Fruit fly (Drosophila melanogaster) whole organism, embryonic: ENCODE results near the gene CG3598.
A peak's percentile ranks its signal among the peaks of the same experiment; 100 is the strongest.

ENCODE experiments used
- CG1024 ChIP-seq: fragments of 200-800 bp; sonication (Bioruptor generic); IDR thresholded peaks from 2 replicates; pipeline ENCODE4 v1.3.6; 2022; ENCODE audit warnings: missing biosample characterization, missing genetic modification characterization
- CG11695 ChIP-seq: fragments of 200-800 bp; sonication (Bioruptor generic); IDR thresholded peaks from 3 replicates; pipeline ENCODE4 v1.3.6; 2022; ENCODE audit warnings: missing biosample characterization, missing genetic modification characterization
- CG13287 ChIP-seq: fragments of 200-800 bp; sonication (Bioruptor generic); IDR thresholded peaks from 2 replicates; pipeline ENCODE4 v1.3.6; 2022; ENCODE audit warnings: missing biosample characterization, missing genetic modification characterization; ENCODE audit not compliant: partially characterized antibody
- CG1529 ChIP-seq: fragments of 200-800 bp; sonication (Bioruptor generic); optimal IDR thresholded peaks from 3 replicates; lab custom pipeline; 2018; ENCODE audit warnings: missing biosample characterization, missing genetic modification characterization
- CG16863 ChIP-seq: fragments of 200-800 bp; sonication (Bioruptor generic); optimal IDR thresholded peaks from 3 replicates; lab custom pipeline; 2016; ENCODE audit warnings: missing biosample characterization, missing genetic modification characterization
- CG17359 ChIP-seq: fragments of 200-800 bp; sonication (Bioruptor generic); optimal IDR thresholded peaks from 3 replicates; lab custom pipeline; 2018; ENCODE audit warnings: missing biosample characterization, mild to moderate bottlenecking, missing genetic modification characterization, moderate library complexity
- CG17612 ChIP-seq: fragments of 200-800 bp; sonication (Bioruptor generic); IDR thresholded peaks from 2 replicates; pipeline ENCODE4 v1.3.6; 2022; ENCODE audit warnings: missing biosample characterization, missing genetic modification characterization
- CG1832 ChIP-seq: fragments of 200-800 bp; sonication (Bioruptor generic); optimal IDR thresholded peaks from 2 replicates; lab custom pipeline; 2017; ENCODE audit warnings: missing biosample characterization, mild to moderate bottlenecking, missing genetic modification characterization, inconsistent platforms
- CG18619 ChIP-seq: fragments of 200-800 bp; sonication (Bioruptor generic); optimal IDR thresholded peaks from 3 replicates; lab custom pipeline; 2017; ENCODE audit warnings: missing biosample characterization, mild to moderate bottlenecking, missing genetic modification characterization
- CG2120 ChIP-seq: fragments of 200-800 bp; sonication (Bioruptor generic); optimal IDR thresholded peaks from 3 replicates; lab custom pipeline; 2016; ENCODE audit warnings: missing biosample characterization, missing genetic modification characterization
- CG2202 ChIP-seq: fragments of 200-800 bp; sonication (Bioruptor generic); optimal IDR thresholded peaks from 2 replicates; lab custom pipeline; 2018; ENCODE audit warnings: missing biosample characterization, mild to moderate bottlenecking, missing genetic modification characterization
- CG3163 ChIP-seq: fragments of 200-800 bp; sonication (Bioruptor generic); optimal IDR thresholded peaks from 3 replicates; lab custom pipeline; 2016; ENCODE audit warnings: missing biosample characterization, missing genetic modification characterization
- CG3281 ChIP-seq: fragments of 200-800 bp; sonication (Bioruptor generic); optimal IDR thresholded peaks from 3 replicates; lab custom pipeline; 2017; ENCODE audit warnings: missing biosample characterization, mild to moderate bottlenecking, missing genetic modification characterization
- CG34422 ChIP-seq: fragments of 200-800 bp; sonication (Bioruptor generic); IDR thresholded peaks from 3 replicates; pipeline ENCODE4 v1.3.6; 2022; ENCODE audit warnings: missing biosample characterization, missing genetic modification characterization
- CG4282 ChIP-seq: fragments of 200-800 bp; sonication (Bioruptor generic); optimal IDR thresholded peaks from 2 replicates; lab custom pipeline; 2016; ENCODE audit warnings: missing biosample characterization, missing genetic modification characterization
- CG4820 ChIP-seq: fragments of 200-800 bp; sonication (Bioruptor generic); optimal IDR thresholded peaks from 3 replicates; lab custom pipeline; 2016; ENCODE audit warnings: missing biosample characterization, missing genetic modification characterization
- CG8281 ChIP-seq: fragments of 200-800 bp; sonication (Bioruptor generic); optimal IDR thresholded peaks from 2 replicates; lab custom pipeline; 2018; ENCODE audit warnings: missing biosample characterization, mild to moderate bottlenecking, missing genetic modification characterization, moderate library complexity
- CG9609 ChIP-seq: fragments of 200-800 bp; sonication (Bioruptor generic); optimal IDR thresholded peaks from 3 replicates; lab custom pipeline; 2016; ENCODE audit warnings: missing biosample characterization, missing genetic modification characterization
- CoRest ChIP-seq: fragments of 200-800 bp; sonication (Bioruptor generic); optimal IDR thresholded peaks from 3 replicates; lab custom pipeline; 2018; ENCODE audit warnings: missing biosample characterization, mild to moderate bottlenecking, missing genetic modification characterization, moderate library complexity
- Deaf1 ChIP-seq: fragments of 200-800 bp; optimal IDR thresholded peaks from 3 replicates; lab custom pipeline; 2019; ENCODE audit warnings: missing biosample characterization, mild to moderate bottlenecking, missing genetic modification characterization, moderate library complexity
- Dfd ChIP-seq, 2 experiments: fragments of >200 bp; optimal IDR thresholded peaks; 2 replicates each; lab custom pipeline; 2017; ENCODE audit warnings: missing biosample characterization in 2 of 2, missing genetic modification characterization in 2 of 2
- Dref ChIP-seq: fragments of 200-800 bp; sonication (Bioruptor generic); IDR thresholded peaks from 2 replicates; pipeline ENCODE4 v1.3.6; 2022; ENCODE audit warnings: missing biosample characterization, missing genetic modification characterization
- E2f1 ChIP-seq: fragments of 200-800 bp; sonication (Bioruptor generic); IDR thresholded peaks from 2 replicates; pipeline ENCODE4 v1.3.6; 2022; ENCODE audit warnings: missing biosample characterization, missing genetic modification characterization
- Fer2 ChIP-seq: fragments of 200-800 bp; sonication (Bioruptor generic); optimal IDR thresholded peaks from 2 replicates; lab custom pipeline; 2018; ENCODE audit warnings: missing biosample characterization, mild to moderate bottlenecking, missing genetic modification characterization, moderate library complexity
- GATAe ChIP-seq: fragments of 200-800 bp; sonication (Bioruptor generic); conservative IDR thresholded peaks from 2 replicates; pipeline ENCODE4 v1.3.6; 2022; ENCODE audit warnings: missing biosample characterization, missing genetic modification characterization
- HLH3B ChIP-seq: fragments of 200-800 bp; sonication (Bioruptor generic); IDR thresholded peaks from 2 replicates; pipeline ENCODE4 v1.3.6; 2022; ENCODE audit warnings: missing biosample characterization, missing genetic modification characterization
- Hey ChIP-seq: fragments of 200-800 bp; sonication (Bioruptor generic); optimal IDR thresholded peaks from 3 replicates; lab custom pipeline; 2018; ENCODE audit warnings: missing biosample characterization, mild to moderate bottlenecking, missing genetic modification characterization
- Hr51 ChIP-seq, 2 experiments: fragments of 200-800 bp; sonication (Bioruptor generic); optimal IDR thresholded peaks; 2 replicates in 1 of 2; 3 replicates in 1 of 2; lab custom pipeline; 2016 to 2018; ENCODE audit warnings: missing biosample characterization in 2 of 2, missing genetic modification characterization in 2 of 2, mild to moderate bottlenecking in 1 of 2, moderate library complexity in 1 of 2
- Max ChIP-seq: fragments of 200-800 bp; sonication (Bioruptor generic); optimal IDR thresholded peaks from 2 replicates; lab custom pipeline; 2016; ENCODE audit warnings: missing biosample characterization, mild to moderate bottlenecking, missing genetic modification characterization
- NC2β ChIP-seq: fragments of 200-800 bp; sonication (Bioruptor generic); optimal IDR thresholded peaks from 2 replicates; lab custom pipeline; 2016; ENCODE audit warnings: missing biosample characterization, missing genetic modification characterization
- Rx ChIP-seq: fragments of 200-800 bp; sonication (Bioruptor generic); IDR thresholded peaks from 2 replicates; pipeline ENCODE4 v1.3.6; 2022; ENCODE audit warnings: missing biosample characterization, missing genetic modification characterization
- Sox100B ChIP-seq: fragments of 200-800 bp; sonication (Bioruptor generic); optimal IDR thresholded peaks from 3 replicates; lab custom pipeline; 2018; ENCODE audit warnings: missing biosample characterization, mild to moderate bottlenecking, missing genetic modification characterization
- Sry-β ChIP-seq: fragments of 200-800 bp; sonication (Bioruptor generic); optimal IDR thresholded peaks from 2 replicates; lab custom pipeline; 2018; ENCODE audit warnings: missing biosample characterization, mild to moderate bottlenecking, missing genetic modification characterization, moderate library complexity
- abd-A ChIP-seq: fragments of 200-800 bp; sonication (Bioruptor generic); optimal IDR thresholded peaks from 3 replicates; lab custom pipeline; 2019; ENCODE audit warnings: missing biosample characterization, mild to moderate bottlenecking, missing genetic modification characterization, moderate library complexity
- al ChIP-seq: fragments of 200-800 bp; sonication (Bioruptor generic); IDR thresholded peaks from 2 replicates; pipeline ENCODE4 v1.3.6; 2022; ENCODE audit warnings: missing biosample characterization, missing genetic modification characterization
- ara ChIP-seq: fragments of 200-800 bp; sonication (Bioruptor generic); IDR thresholded peaks from 2 replicates; pipeline ENCODE4 v1.3.6; 2022; ENCODE audit warnings: missing biosample characterization, missing genetic modification characterization
- bab2 ChIP-seq: fragments of 200-800 bp; sonication (Bioruptor generic); optimal IDR thresholded peaks from 2 replicates; lab custom pipeline; 2016; ENCODE audit warnings: missing biosample characterization, missing genetic modification characterization
- br ChIP-seq: fragments of >200 bp; optimal IDR thresholded peaks from 2 replicates; lab custom pipeline; 2017
- dimm ChIP-seq: fragments of 200-800 bp; sonication (Bioruptor generic); IDR thresholded peaks from 2 replicates; pipeline ENCODE4 v1.3.6; 2022; ENCODE audit warnings: missing biosample characterization, missing genetic modification characterization
- fd96Cb ChIP-seq: fragments of 200-800 bp; sonication (Bioruptor generic); optimal IDR thresholded peaks from 2 replicates; lab custom pipeline; 2018; ENCODE audit warnings: missing biosample characterization, mild to moderate bottlenecking, missing genetic modification characterization, moderate library complexity
- lab ChIP-seq: fragments of 200-800 bp; sonication (Bioruptor generic); optimal IDR thresholded peaks from 3 replicates; lab custom pipeline; 2017; ENCODE audit warnings: missing biosample characterization, missing genetic modification characterization, mild to moderate bottlenecking, moderate library complexity, missing genetic modification reagents
- mam ChIP-seq: fragments of 200-800 bp; sonication (Bioruptor generic); optimal IDR thresholded peaks from 3 replicates; lab custom pipeline; 2016; ENCODE audit warnings: missing biosample characterization, missing genetic modification characterization
- nom ChIP-seq: fragments of 200-800 bp; sonication (Bioruptor generic); optimal IDR thresholded peaks from 2 replicates; lab custom pipeline; 2017; ENCODE audit warnings: missing biosample characterization, missing genetic modification characterization, mild to moderate bottlenecking, moderate library complexity, missing genetic modification reagents
- oc ChIP-seq: fragments of 200-800 bp; sonication (Bioruptor generic); optimal IDR thresholded peaks from 2 replicates; lab custom pipeline; 2018; ENCODE audit warnings: missing biosample characterization, mild to moderate bottlenecking, missing genetic modification characterization, moderate library complexity
- onecut ChIP-seq: fragments of 200-800 bp; sonication (Bioruptor generic); IDR thresholded peaks from 2 replicates; pipeline ENCODE4 v1.3.6; 2022; ENCODE audit warnings: missing biosample characterization, missing genetic modification characterization
- sr ChIP-seq: fragments of 200-800 bp; sonication (Bioruptor generic); IDR thresholded peaks from 3 replicates; pipeline ENCODE4 v1.3.6; 2022; ENCODE audit warnings: missing biosample characterization, missing genetic modification characterization
- ssp ChIP-seq: fragments of 200-800 bp; sonication (Bioruptor generic); IDR thresholded peaks from 2 replicates; pipeline ENCODE4 v1.3.6; 2022; ENCODE audit warnings: missing biosample characterization, missing genetic modification characterization
- sug ChIP-seq: fragments of 200-800 bp; optimal IDR thresholded peaks from 2 replicates; lab custom pipeline; 2019; ENCODE audit warnings: missing biosample characterization, mild to moderate bottlenecking, missing genetic modification characterization, moderate library complexity
- tll ChIP-seq, 2 experiments: fragments of 200-800 bp in 1 of 2; fragments of >200 bp in 1 of 2; sonication (Bioruptor generic) in 1 of 2; optimal IDR thresholded peaks; 2 replicates each; lab custom pipeline; 2017 to 2019; ENCODE audit warnings: missing biosample characterization in 2 of 2, missing genetic modification characterization in 2 of 2, mild to moderate bottlenecking in 1 of 2, moderate library complexity in 1 of 2
- zfh1 ChIP-seq: fragments of 200-800 bp; sonication (Bioruptor generic); IDR thresholded peaks from 3 replicates; pipeline ENCODE4 v1.3.6; 2022; ENCODE audit warnings: missing biosample characterization, missing genetic modification characterization

Gene CG3598

dm6 chrX:2977857-2978473 lies 41.1 kb downstream of the CG3598 start (continued):
- TF ChIP-seq onecut (GFP tag; lab: Robert Waterston, UW) (0 out of 2 replicates have a peak, but pooled peaks have one; percentile 9), mam (GFP tag; lab: Kevin White, UChicago) (no peak), CG34422 (0 out of 3 replicates have a peak, but pooled peaks have one; percentile 6), Dfd (GFP tag; optimal IDR thresholded peaks at IDR 0.05; lab: Kevin White, UChicago) (no peak), oc (peak; percentile 8), Deaf1 (tag; lab: Kevin White, UChicago) (no peak), CoRest (tag; lab: Kevin White, UChicago) (peak; percentile 5), nom (GFP tag; lab: Kevin White, UChicago) (no peak), CG1024 (no peak), lab (GFP tag; lab: Kevin White, UChicago) (peak; percentile 47), al (GFP tag; lab: Robert Waterston, UW) (no peak), CG8281 (tag; lab: Kevin White, UChicago) (no peak), bab2 (peak; percentile 29), CG11695 (no peak), CG2120 (GFP tag; lab: Kevin White, UChicago) (peak; percentile 16), abd-A (tag; lab: Kevin White, UChicago) (no peak), Dref (GFP tag; lab: Robert Waterston, UW) (no peak), Fer2 (tag; lab: Kevin White, UChicago) (no peak), sr (GFP tag; lab: Robert Waterston, UW) (no peak), Max (no peak), Hr51 (GFP tag; optimal IDR thresholded peaks at IDR 0.05; lab: Kevin White, UChicago) (peak in 1 of 2 experiments; percentile 21), CG1529 (no peak), HLH3B (GFP tag; lab: Robert Waterston, UW) (no peak), fd96Cb (peak; percentile 48), CG16863 (GFP tag; lab: Kevin White, UChicago) (peak; percentile 30), CG17612 (GFP tag; lab: Robert Waterston, UW) (no peak), CG4820 (GFP tag; lab: Kevin White, UChicago) (peak; percentile 56), CG3281 (GFP tag; lab: Kevin White, UChicago) (no peak), zfh1 (GFP tag; lab: Robert Waterston, UW) (0 out of 3 replicates have a peak, but pooled peaks have one; percentile 44), CG3163 (GFP tag; lab: Kevin White, UChicago) (no peak), ssp (GFP tag; lab: Robert Waterston, UW) (0 out of 2 replicates have a peak, but pooled peaks have one; percentile 16), CG4282 (GFP tag; lab: Kevin White, UChicago) (no peak), E2f1 (GFP tag; lab: Robert Waterston, UW) (0 out of 2 replicates have a peak, but pooled peaks have one; percentile 29), sug (tag; lab: Kevin White, UChicago) (no peak), Sry-β (GFP tag; lab: Kevin White, UChicago) (no peak), Sox100B (GFP tag; lab: Kevin White, UChicago) (peak; percentile 27), br (lab: Kevin White, UChicago) (no peak), CG1832 (GFP tag; lab: Kevin White, UChicago) (no peak), Rx (GFP tag; lab: Robert Waterston, UW) (0 out of 2 replicates have a peak, but pooled peaks have one; percentile 8), CG9609 (no peak), Hey (tag; lab: Kevin White, UChicago) (no peak), dimm (no peak), CG2202 (tag; lab: Kevin White, UChicago) (peak; percentile 35), GATAe (no peak), CG13287 (GFP tag; lab: Robert Waterston, UW) (no peak), CG17359 (tag; lab: Kevin White, UChicago) (peak; percentile 0), CG18619 (no peak), tll (GFP tag; optimal IDR thresholded peaks at IDR 0.05; lab: Kevin White, UChicago) (no peak), NC2β (GFP tag; lab: Kevin White, UChicago) (no peak), ara (0 out of 2 replicates have a peak, but pooled peaks have one; percentile 33)
